Worm (Caenorhabditis elegans): ENCODE data around the gene F56C9.3.

Gene F56C9.3

ce11 chrIII:7336214-7336613, 25.1 kb downstream of the F56C9.3 start, which contains the start of gene gsp-2 (continued):
- TF ChIP-seq nhr-12 (tag; optimal IDR thresholded peaks at IDR 0.05) (no peak), lin-15B (tag; optimal IDR thresholded peaks at IDR 0.05) (peak; percentile 93), pqm-1 (tag; optimal IDR thresholded peaks at IDR 0.05) (peak; percentile 57)

ce11 chrIII:7338009-7338408, 26.9 kb downstream of the F56C9.3 start:
- TF ChIP-seq nhr-67 (tag; optimal IDR thresholded peaks at IDR 0.05) (no peak), fkh-10 (GFP tag; optimal IDR thresholded peaks at IDR 0.05) (no peak), ceh-16 (tag; optimal IDR thresholded peaks at IDR 0.05) (no peak), unc-39 (tag; optimal IDR thresholded peaks at IDR 0.05) (no peak), skn-1 (tag; optimal IDR thresholded peaks at IDR 0.05) (no peak), nhr-25 (tag; optimal IDR thresholded peaks at IDR 0.05) (no peak), ama-1 (optimal IDR thresholded peaks at IDR 0.05) (peak; percentile 53), nhr-23 (tag; optimal IDR thresholded peaks at IDR 0.05) (no peak)

ce11 chrIII:7338693-7339092, 27.6 kb downstream of the F56C9.3 start, which contains the start of gene kap-1:
TSS of gene kap-1 (plus strand) at chrIII:7338835.
- TF ChIP-seq nhr-43 (tag; optimal IDR thresholded peaks at IDR 0.05; ENCODE audit: poor library complexity, severe bottlenecking) (peak; percentile 40), sea-2 (GFP tag; optimal IDR thresholded peaks at IDR 0.05) (no peak), ama-1 (optimal IDR thresholded peaks at IDR 0.05) (peak; percentile 90), nhr-23 (tag; optimal IDR thresholded peaks at IDR 0.05) (no peak), nfya-1 (tag; optimal IDR thresholded peaks at IDR 0.05; ENCODE audit: insufficient read depth) (peak; percentile 33), lsy-12 (tag; optimal IDR thresholded peaks at IDR 0.05) (peak; percentile 56), jun-1 (tag; optimal IDR thresholded peaks at IDR 0.05) (no peak), snpc-4 (tag; optimal IDR thresholded peaks at IDR 0.05) (no peak), hmg-11 (tag; optimal IDR thresholded peaks at IDR 0.05) (peak; percentile 7), daf-12 (tag; optimal IDR thresholded peaks at IDR 0.05) (no peak), nhr-67 (tag; optimal IDR thresholded peaks at IDR 0.05) (no peak), aly-2 (tag; optimal IDR thresholded peaks at IDR 0.05) (no peak), elt-2 (tag; optimal IDR thresholded peaks at IDR 0.05) (peak; percentile 11), pqm-1 (tag; optimal IDR thresholded peaks at IDR 0.05) (no peak), ceh-16 (tag; optimal IDR thresholded peaks at IDR 0.05) (no peak), ztf-11 (tag; optimal IDR thresholded peaks at IDR 0.05) (no peak), ztf-4 (tag; optimal IDR thresholded peaks at IDR 0.05) (no peak), mdl-1 (tag; optimal IDR thresholded peaks at IDR 0.05) (no peak), tbx-2 (tag; optimal IDR thresholded peaks at IDR 0.05) (no peak), R02D3.7 (tag; optimal IDR thresholded peaks at IDR 0.05) (no peak), ZK546.5 (tag; optimal IDR thresholded peaks at IDR 0.05) (no peak), fkh-2 (tag; optimal IDR thresholded peaks at IDR 0.05) (no peak), elt-3 (tag; optimal IDR thresholded peaks at IDR 0.05) (no peak), egl-27 (tag; optimal IDR thresholded peaks at IDR 0.05) (no peak), fos-1 (tag; optimal IDR thresholded peaks at IDR 0.05) (no peak)

ce11 chrIII:7339138-7339537, 28.0 kb downstream of the F56C9.3 start:
- TF ChIP-seq nhr-77 (tag; optimal IDR thresholded peaks at IDR 0.05) = no peak
- TF ChIP-seq elt-3 (tag; optimal IDR thresholded peaks at IDR 0.05) = no peak
- no peak for TF ChIP-seq nhr-25 (tag; optimal IDR thresholded peaks at IDR 0.05)
- no peak for TF ChIP-seq elt-2 (tag; optimal IDR thresholded peaks at IDR 0.05)

- TF ChIP-seq nhr-28 (tag; optimal IDR thresholded peaks at IDR 0.05) (no peak), ceh-16 (tag; optimal IDR thresholded peaks at IDR 0.05) (no peak), daf-12 (tag; optimal IDR thresholded peaks at IDR 0.05) (no peak), nhr-23 (tag; optimal IDR thresholded peaks at IDR 0.05) (no peak), ceh-28 (tag; optimal IDR thresholded peaks at IDR 0.05) (no peak), fkh-10 (GFP tag; optimal IDR thresholded peaks at IDR 0.05) (no peak), snpc-4 (tag; optimal IDR thresholded peaks at IDR 0.05) (no peak), ceh-82 (tag; optimal IDR thresholded peaks at IDR 0.05) (no peak), ZK546.5 (tag; optimal IDR thresholded peaks at IDR 0.05) (no peak), egl-5 (tag; optimal IDR thresholded peaks at IDR 0.05) (no peak), elt-2 (tag; optimal IDR thresholded peaks at IDR 0.05) (no peak), lsy-12 (tag; optimal IDR thresholded peaks at IDR 0.05) (no peak)
These were observed 32.3 kb downstream of the F56C9.3 start, which contains the start of gene F08F8.6 for ce11 chrIII:7343389-7343788. TSS of gene F08F8.6 (plus strand) at chrIII:7343689.
